Worm (Caenorhabditis elegans): ENCODE measurements around the gene C16C8.27.

Gene C16C8.27

ce11 chrII:3458209-3458608, 16.7 kb downstream of the C16C8.27 start, which contains the start of the genes C16C8.26 and C16C8.19:
Gene C16C8.26 (minus strand): TSS chrII:3458309.
Gene C16C8.19 (plus strand): TSS chrII:3458487.
- TF ChIP-seq ztf-1 (GFP tag; conservative IDR thresholded peaks at IDR 0.05) (no peak), ceh-82 (tag; optimal IDR thresholded peaks at IDR 0.05) (no peak), C34F6.9 (tag; optimal IDR thresholded peaks at IDR 0.05) (no peak), sma-9 (GFP tag; optimal IDR thresholded peaks at IDR 0.05) (no peak), sma-9 (tag; optimal IDR thresholded peaks at IDR 0.05) (no peak), egl-27 (tag; optimal IDR thresholded peaks at IDR 0.05) (no peak), lin-39 (tag; optimal IDR thresholded peaks at IDR 0.05) (no peak), unc-55 (GFP tag; optimal IDR thresholded peaks at IDR 0.05) (no peak)

- TF ChIP-seq dmd-4 (tag; optimal IDR thresholded peaks at IDR 0.05) (no peak), C34F6.9 (tag; optimal IDR thresholded peaks at IDR 0.05) (no peak), nhr-237 (tag; optimal IDR thresholded peaks at IDR 0.05) (no peak), zag-1 (tag; optimal IDR thresholded peaks at IDR 0.05) (no peak), Y55F3AM.14 (GFP tag; optimal IDR thresholded peaks at IDR 0.05) (no peak), nhr-11 (tag; optimal IDR thresholded peaks at IDR 0.05) (no peak), unc-55 (GFP tag; optimal IDR thresholded peaks at IDR 0.05) (no peak), egl-27 (tag; optimal IDR thresholded peaks at IDR 0.05) (no peak), crh-2 (tag; optimal IDR thresholded peaks at IDR 0.05) (no peak)
Measured at ce11 chrII:3459199-3459598, 17.7 kb downstream of the C16C8.27 start.

- TF ChIP-seq blmp-1 (tag; optimal IDR thresholded peaks at IDR 0.05; ENCODE audit: insufficient read depth) (no peak), lin-11 (tag; optimal IDR thresholded peaks at IDR 0.05) (no peak), alr-1 (tag; optimal IDR thresholded peaks at IDR 0.05) (no peak), gmeb-1 (tag; optimal IDR thresholded peaks at IDR 0.05) (no peak), nhr-77 (tag; optimal IDR thresholded peaks at IDR 0.05) (no peak), mdl-1 (tag; optimal IDR thresholded peaks at IDR 0.05) (no peak), nhr-11 (tag; optimal IDR thresholded peaks at IDR 0.05) (no peak), lin-13 (GFP tag; optimal IDR thresholded peaks at IDR 0.05) (no peak), fos-1 (tag; optimal IDR thresholded peaks at IDR 0.05) (no peak), ama-1 (optimal IDR thresholded peaks at IDR 0.05) (no peak), C34F6.9 (tag; optimal IDR thresholded peaks at IDR 0.05) (no peak), ztf-11 (tag; optimal IDR thresholded peaks at IDR 0.05) (no peak), nhr-25 (tag; optimal IDR thresholded peaks at IDR 0.05) (no peak), ceh-82 (tag; optimal IDR thresholded peaks at IDR 0.05) (no peak), nhr-21 (tag; optimal IDR thresholded peaks at IDR 0.05) (no peak)
Measured at ce11 chrII:3460048-3460447, 18.6 kb downstream of the C16C8.27 start, which contains the start of gene C16C8.7. Gene C16C8.7 (minus strand): TSS chrII:3460148.

ce11 chrII:3461586-3461985, 20.1 kb downstream of the C16C8.27 start, which contains the start of gene C16C8.8:
Gene C16C8.8 (minus strand): TSS chrII:3461686.
- TF ChIP-seq elt-1 (tag; optimal IDR thresholded peaks at IDR 0.05) (no peak), peb-1 (tag; optimal IDR thresholded peaks at IDR 0.05) (no peak), alr-1 (tag; optimal IDR thresholded peaks at IDR 0.05) (no peak), ceh-82 (tag; optimal IDR thresholded peaks at IDR 0.05) (no peak), skn-1 (tag; optimal IDR thresholded peaks at IDR 0.05) (no peak), zag-1 (tag; optimal IDR thresholded peaks at IDR 0.05) (no peak), nhr-21 (tag; optimal IDR thresholded peaks at IDR 0.05) (no peak), nhr-10 (tag; optimal IDR thresholded peaks at IDR 0.05) (no peak), gmeb-1 (tag; optimal IDR thresholded peaks at IDR 0.05) (no peak)

- no peak for TF ChIP-seq blmp-1 (tag; optimal IDR thresholded peaks at IDR 0.05; ENCODE audit: insufficient read depth)
- TF ChIP-seq ztf-11 (tag; optimal IDR thresholded peaks at IDR 0.05): no peak
- TF ChIP-seq zag-1 (tag; optimal IDR thresholded peaks at IDR 0.05): no peak
- TF ChIP-seq mab-5 (tag; optimal IDR thresholded peaks at IDR 0.05): no peak
- TF ChIP-seq ama-1 (optimal IDR thresholded peaks at IDR 0.05): no peak
- TF ChIP-seq ceh-82 (tag; optimal IDR thresholded peaks at IDR 0.05): no peak
- TF ChIP-seq lsy-2 (tag; optimal IDR thresholded peaks at IDR 0.05): no peak
- TF ChIP-seq nhr-11 (tag; optimal IDR thresholded peaks at IDR 0.05): no peak
- TF ChIP-seq lin-11 (tag; optimal IDR thresholded peaks at IDR 0.05): no peak
- TF ChIP-seq nhr-23 (tag; optimal IDR thresholded peaks at IDR 0.05): no peak
- no peak for TF ChIP-seq peb-1 (tag; optimal IDR thresholded peaks at IDR 0.05)
- no peak for TF ChIP-seq egl-27 (tag; optimal IDR thresholded peaks at IDR 0.05)
- TF ChIP-seq aly-2 (tag; optimal IDR thresholded peaks at IDR 0.05): no peak
- TF ChIP-seq nhr-237 (tag; optimal IDR thresholded peaks at IDR 0.05): no peak
Measured at ce11 chrII:3463097-3463496, 21.6 kb downstream of the C16C8.27 start, which contains the start of gene C16C8.9. Gene C16C8.9 (minus strand): TSS chrII:3463197.
